Worm (Caenorhabditis elegans): Measurements from ENCODE around the gene R102.10.

DNA sequence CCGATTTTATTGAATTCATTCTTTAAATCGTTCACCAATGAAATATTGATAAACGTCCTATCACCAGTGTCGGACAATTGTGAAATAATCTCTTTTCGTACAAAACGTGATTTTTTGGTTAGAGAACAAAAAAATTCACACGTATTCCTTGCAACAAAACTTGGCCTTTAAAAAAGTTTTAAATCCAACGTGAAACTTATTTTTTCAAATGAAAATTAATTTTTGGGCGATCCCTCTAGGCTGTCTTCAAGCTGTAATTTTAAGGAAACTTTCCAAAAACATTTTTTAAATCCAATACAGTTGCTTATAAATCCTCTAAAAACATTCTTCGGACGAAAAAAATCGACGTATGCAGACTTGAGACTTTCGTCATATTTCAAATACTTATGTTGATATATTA, 49.4 kb downstream of the R102.10 start, which contains the start of gene T25B9.5:
- TF ChIP-seq sup-37 (GFP tag; optimal IDR thresholded peaks at IDR 0.05), result no peak
- TF ChIP-seq zag-1 (tag; optimal IDR thresholded peaks at IDR 0.05), result no peak
- no peak for TF ChIP-seq ces-1 (GFP tag; optimal IDR thresholded peaks at IDR 0.05)
- no peak for TF ChIP-seq rnt-1 (tag; optimal IDR thresholded peaks at IDR 0.05)
- TF ChIP-seq unc-62 (GFP tag; optimal IDR thresholded peaks at IDR 0.05), result no peak
- no peak for TF ChIP-seq pax-3 (tag; optimal IDR thresholded peaks at IDR 0.05)
- TF ChIP-seq sptf-1 (tag; optimal IDR thresholded peaks at IDR 0.05), result no peak
- no peak for TF ChIP-seq Y116A8C.19 (tag; optimal IDR thresholded peaks at IDR 0.05; ENCODE audit: borderline replicate concordance)
- no peak for TF ChIP-seq nhr-71 (tag; optimal IDR thresholded peaks at IDR 0.05)
- TF ChIP-seq skn-1 (tag; optimal IDR thresholded peaks at IDR 0.05), result no peak
- TF ChIP-seq hlh-17 (GFP tag; optimal IDR thresholded peaks at IDR 0.05; ENCODE audit: borderline replicate concordance), result no peak
- no peak for TF ChIP-seq hpl-2 (GFP tag; optimal IDR thresholded peaks at IDR 0.05)
